Worm (Caenorhabditis elegans) whole organism, midembryonic: Measurements from ENCODE around the gene T28C6.10.

Source experiments
- T22C8.4 ChIP-seq: fragments of 200-800 bp; sonication (Bioruptor generic); IDR thresholded peaks from 2 replicates; pipeline ENCODE4 v1.3.6; 2022; ENCODE audit warnings: missing genetic modification characterization, missing compliant biosample characterization
- cog-1 ChIP-seq: sonication (generic microtip); optimal IDR thresholded peaks from 2 replicates; lab custom pipeline; 2016; ENCODE audit warnings: missing genetic modification characterization, missing compliant biosample characterization
- flt-1 ChIP-seq: fragments of 200-800 bp; sonication (Bioruptor generic); IDR thresholded peaks from 2 replicates; pipeline ENCODE4 v1.3.6; 2022; ENCODE audit warnings: missing genetic modification characterization, missing compliant biosample characterization
- klf-2 ChIP-seq: fragments of 200-800 bp; sonication (Bioruptor generic); conservative IDR thresholded peaks from 2 replicates; pipeline ENCODE4 v1.3.6; 2022; ENCODE audit warnings: missing genetic modification reagents, missing genetic modification characterization, missing compliant biosample characterization
- med-1 ChIP-seq: sonication (generic microtip); optimal IDR thresholded peaks from 2 replicates; lab custom pipeline; 2017; ENCODE audit warnings: missing genetic modification characterization, mild to moderate bottlenecking, missing compliant biosample characterization, antibody characterized with exemption, missing genetic modification reagents; ENCODE audit not compliant: insufficient read depth
- ref-1 ChIP-seq: fragments of 200-800 bp; sonication (Bioruptor generic); conservative IDR thresholded peaks from 2 replicates; pipeline ENCODE4 v1.3.6; 2022; ENCODE audit warnings: missing genetic modification reagents, missing genetic modification characterization, missing compliant biosample characterization
- tab-1 ChIP-seq: fragments of 200-800 bp; sonication (Bioruptor generic); IDR thresholded peaks from 2 replicates; pipeline ENCODE4 v1.3.6; 2022; ENCODE audit warnings: missing genetic modification characterization, missing compliant biosample characterization
- ztf-23 ChIP-seq: fragments of 200-800 bp; sonication (Bioruptor generic); IDR thresholded peaks from 2 replicates; pipeline ENCODE4 v1.3.6; 2022; ENCODE audit warnings: missing genetic modification reagents, missing genetic modification characterization, missing compliant biosample characterization
- ztf-29 ChIP-seq: fragments of 200-800 bp; sonication (Bioruptor generic); IDR thresholded peaks from 2 replicates; pipeline ENCODE4 v1.3.6; 2022; ENCODE audit warnings: missing genetic modification reagents, missing genetic modification characterization, missing compliant biosample characterization

T28C6.10 gene

DNA sequence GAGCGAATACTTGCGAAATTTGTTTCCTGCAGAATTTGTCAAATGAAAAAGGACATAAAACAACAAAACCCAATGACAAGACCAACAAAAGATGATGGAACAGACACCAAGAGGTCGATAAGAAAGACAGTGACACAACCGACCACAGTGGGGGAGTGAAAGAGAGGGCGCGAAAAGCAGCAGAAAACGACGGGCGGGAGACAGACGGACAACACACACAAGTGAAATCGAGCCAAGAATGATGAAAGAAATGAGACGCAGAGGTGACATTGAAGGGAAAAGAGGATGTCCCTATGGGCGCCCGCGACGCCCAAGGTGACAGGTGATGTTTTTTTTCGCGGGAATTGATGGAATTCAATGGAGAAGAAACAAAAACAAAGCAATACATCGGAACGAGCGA, 48.4 kb downstream of the T28C6.10 start:
- TF ChIP-seq ztf-29 (GFP tag; lab: Robert Waterston, UW), result no peak
- TF ChIP-seq ztf-23 (GFP tag; lab: Robert Waterston, UW), result no peak
- TF ChIP-seq med-1 (GFP tag; lab: Kevin White, UChicago), result no peak

DNA sequence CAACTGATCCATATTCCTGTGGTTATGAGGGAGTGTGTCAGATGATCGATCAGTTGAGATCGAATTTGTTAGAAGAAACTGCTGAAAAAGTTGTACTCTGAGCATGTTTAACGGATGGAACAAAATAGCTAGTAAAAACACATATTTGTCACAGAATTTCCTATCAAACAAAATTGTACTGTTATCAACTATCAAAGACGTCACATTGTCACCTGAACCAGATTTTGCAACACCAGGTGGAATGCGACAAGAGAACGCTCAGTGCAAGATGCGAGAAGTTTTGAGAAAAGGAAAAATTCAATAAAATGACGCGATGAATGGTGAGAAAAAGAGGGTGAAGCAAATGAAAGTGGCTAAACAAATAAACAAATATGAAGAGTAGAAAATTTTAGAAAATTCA, 49.8 kb downstream of the T28C6.10 start:
- TF ChIP-seq ztf-23 (GFP tag; lab: Robert Waterston, UW) (no peak), klf-2 (no peak), tab-1 (GFP tag; lab: Robert Waterston, UW) (no peak), ztf-29 (GFP tag; lab: Robert Waterston, UW) (no peak), T22C8.4 (GFP tag; lab: Robert Waterston, UW) (no peak), cog-1 (no peak), ref-1 (GFP tag; lab: Robert Waterston, UW) (no peak), flt-1 (GFP tag; lab: Robert Waterston, UW) (no peak), med-1 (GFP tag; lab: Kevin White, UChicago) (no peak)
